Worm (Caenorhabditis elegans) whole organism, L4 larva: ENCODE measurements around the gene perm-2.

Experiments used
- F44E2.7 ChIP-seq: fragments of 200-800 bp; sonication (Bioruptor generic); IDR thresholded peaks from 2 replicates; pipeline ENCODE4 v2.1.2; 2022; ENCODE audit warnings: missing genetic modification characterization, missing compliant biosample characterization
- F49E8.2 ChIP-seq: sonication (generic microtip); optimal IDR thresholded peaks from 2 replicates; lab custom pipeline; 2016; ENCODE audit warnings: missing compliant biosample characterization, mild to moderate bottlenecking, missing genetic modification characterization, borderline replicate concordance
- R02D3.7 ChIP-seq: fragments of 150-350 bp; sonication (generic microtip); optimal IDR thresholded peaks from 3 replicates; lab custom pipeline; 2014; ENCODE audit warnings: missing biosample characterization, missing genetic modification characterization
- Y75B8A.6 ChIP-seq: fragments of 200-800 bp; sonication (Bioruptor generic); IDR thresholded peaks from 2 replicates; pipeline ENCODE4 v1.3.6; 2022; ENCODE audit warnings: missing genetic modification reagents, missing genetic modification characterization, missing compliant biosample characterization
- aha-1 ChIP-seq: fragments of 150-350 bp; peaks from one replicate; lab custom pipeline; 2014; ENCODE audit warnings: missing biosample characterization, missing genetic modification characterization
- attf-4 ChIP-seq: sonication (generic microtip); optimal IDR thresholded peaks from 3 replicates; lab custom pipeline; 2017; ENCODE audit warnings: missing biosample characterization, missing genetic modification characterization
- ceh-32 ChIP-seq: sonication (generic microtip); optimal IDR thresholded peaks from 2 replicates; lab custom pipeline; 2016; ENCODE audit warnings: mild to moderate bottlenecking, missing genetic modification characterization, missing compliant biosample characterization; ENCODE audit not compliant: poor library complexity
- ceh-62 ChIP-seq: sonication (generic microtip); optimal IDR thresholded peaks from 2 replicates; lab custom pipeline; 2017; ENCODE audit warnings: missing biosample characterization, missing genetic modification characterization
- daf-16 ChIP-seq, 3 experiments: sonication (generic microtip); optimal IDR thresholded peaks; 2 replicates each; lab custom pipeline; 2016 to 2017; ENCODE audit warnings: missing genetic modification characterization in 3 of 3, missing genetic modification reagents in 3 of 3, mild to moderate bottlenecking in 2 of 3, missing compliant biosample characterization in 2 of 3, missing biosample characterization in 1 of 3, moderate library complexity in 1 of 3
- dmd-6 ChIP-seq: fragments of 200-800 bp; sonication (Bioruptor generic); IDR thresholded peaks from 2 replicates; pipeline ENCODE4 v1.3.6; 2022; ENCODE audit warnings: missing genetic modification reagents, missing genetic modification characterization, missing compliant biosample characterization
- dmd-8 ChIP-seq: fragments of 200-800 bp; sonication (Bioruptor generic); IDR thresholded peaks from 2 replicates; pipeline ENCODE4 v1.3.6; 2022; ENCODE audit warnings: missing genetic modification characterization, missing compliant biosample characterization
- dpl-1 ChIP-seq: fragments of 150-350 bp; optimal IDR thresholded peaks from 2 replicates; lab custom pipeline; 2014; ENCODE audit warnings: missing biosample characterization, missing genetic modification reagents, missing genetic modification characterization
- duxl-1 ChIP-seq: sonication (generic microtip); optimal IDR thresholded peaks from 2 replicates; lab custom pipeline; 2016; ENCODE audit warnings: mild to moderate bottlenecking, missing genetic modification characterization, moderate library complexity, missing compliant biosample characterization; ENCODE audit not compliant: poor library complexity
- dve-1 ChIP-seq: sonication (generic microtip); optimal IDR thresholded peaks from 2 replicates; lab custom pipeline; 2017; ENCODE audit warnings: antibody characterized with exemption, mild to moderate bottlenecking, missing genetic modification characterization, missing compliant biosample characterization; ENCODE audit not compliant: insufficient read depth
- egl-27 ChIP-seq: sonication (generic microtip); optimal IDR thresholded peaks from 3 replicates; lab custom pipeline; 2017; ENCODE audit warnings: missing biosample characterization, missing genetic modification reagents, missing genetic modification characterization
- egl-43 ChIP-seq: fragments of 200-800 bp; sonication (Bioruptor generic); IDR thresholded peaks from 2 replicates; pipeline ENCODE4 v1.3.6; 2022; ENCODE audit warnings: missing genetic modification reagents, missing genetic modification characterization, missing compliant biosample characterization
- fkh-10 ChIP-seq: fragments of 150-350 bp; optimal IDR thresholded peaks from 2 replicates; lab custom pipeline; 2014; ENCODE audit warnings: missing biosample characterization, missing genetic modification reagents, missing genetic modification characterization
- hlh-11 ChIP-seq: fragments of 200-800 bp; sonication (Bioruptor generic); optimal IDR thresholded peaks from 2 replicates; lab custom pipeline; 2018; ENCODE audit warnings: mild to moderate bottlenecking, missing genetic modification characterization, missing compliant biosample characterization
- lim-7 ChIP-seq: fragments of 200-800 bp; sonication (Bioruptor generic); IDR thresholded peaks from 2 replicates; pipeline ENCODE4 v1.3.6; 2022; ENCODE audit warnings: missing genetic modification characterization, missing compliant biosample characterization
- mdl-1 ChIP-seq, 2 experiments: fragments of 150-350 bp in 1 of 2; sonication (generic microtip) in 1 of 2; optimal IDR thresholded peaks; 2 replicates each; lab custom pipeline; 2014 to 2017; ENCODE audit warnings: missing biosample characterization in 2 of 2, missing genetic modification characterization in 2 of 2
- mes-2 ChIP-seq: sonication (generic microtip); optimal IDR thresholded peaks from 2 replicates; lab custom pipeline; 2016; ENCODE audit warnings: missing genotype, mild to moderate bottlenecking, missing genetic modification characterization, missing compliant biosample characterization; ENCODE audit not compliant: poor library complexity, severe bottlenecking
- nhr-10 ChIP-seq: fragments of 150-350 bp; optimal IDR thresholded peaks from 2 replicates; lab custom pipeline; 2014; ENCODE audit warnings: missing biosample characterization, missing genetic modification characterization
- nhr-237 ChIP-seq: sonication (generic microtip); optimal IDR thresholded peaks from 2 replicates; lab custom pipeline; 2017; ENCODE audit warnings: missing biosample characterization, missing genetic modification characterization
- nhr-28 ChIP-seq: fragments of 150-350 bp; optimal IDR thresholded peaks from 2 replicates; lab custom pipeline; 2014; ENCODE audit warnings: missing biosample characterization, missing genetic modification characterization
- nhr-41 ChIP-seq: fragments of 200-800 bp; sonication (Bioruptor generic); IDR thresholded peaks from 2 replicates; pipeline ENCODE4 v1.3.6; 2022; ENCODE audit warnings: missing genetic modification reagents, missing genetic modification characterization, missing compliant biosample characterization
- nhr-77 ChIP-seq: fragments of 150-350 bp; optimal IDR thresholded peaks from 2 replicates; lab custom pipeline; 2014; ENCODE audit warnings: missing biosample characterization, missing genetic modification characterization
- pha-4 ChIP-seq, 2 experiments: fragments of 150-350 bp in 1 of 2; fragments of 200-800 bp in 1 of 2; sonication (Bioruptor generic) in 1 of 2; IDR thresholded peaks in 1 of 2; optimal IDR thresholded peaks in 1 of 2; 2 replicates each; pipeline versions ENCODE4 v1.3.6 to Lab custom; 2014 to 2022; ENCODE audit warnings: missing genetic modification characterization in 2 of 2, missing genetic modification reagents in 2 of 2, missing biosample characterization in 1 of 2, missing compliant biosample characterization in 1 of 2
- php-3 ChIP-seq: fragments of 200-800 bp; sonication (Bioruptor generic); IDR thresholded peaks from 2 replicates; pipeline ENCODE4 v1.3.6; 2022; ENCODE audit warnings: missing genetic modification reagents, missing genetic modification characterization, missing compliant biosample characterization
- pqm-1 ChIP-seq: sonication (generic microtip); optimal IDR thresholded peaks from 2 replicates; lab custom pipeline; 2017; ENCODE audit warnings: missing biosample characterization, missing genetic modification characterization
- rbr-2 ChIP-seq: sonication (generic microtip); optimal IDR thresholded peaks from 2 replicates; lab custom pipeline; 2016; ENCODE audit warnings: missing genotype, missing genetic modification characterization, missing compliant biosample characterization
- set-16 ChIP-seq: fragments of 200-800 bp; sonication (Bioruptor generic); IDR thresholded peaks from 2 replicates; pipeline ENCODE4 v1.3.6; 2022; ENCODE audit warnings: missing genetic modification reagents, missing genetic modification characterization, missing compliant biosample characterization
- unc-39 ChIP-seq: sonication (generic microtip); optimal IDR thresholded peaks from 2 replicates; lab custom pipeline; 2017; ENCODE audit warnings: missing biosample characterization, missing genetic modification characterization
- unc-62 ChIP-seq, 3 experiments: fragments of 150-350 bp in 1 of 3; sonication (generic microtip); optimal IDR thresholded peaks in 2 of 3; peaks in 1 of 3; 1 replicate in 1 of 3; 2 replicates in 2 of 3; lab custom pipeline; 2014 to 2017; ENCODE audit warnings: missing biosample characterization in 3 of 3, missing genetic modification characterization in 3 of 3, missing genetic modification reagents in 3 of 3, missing genotype in 1 of 3
- zfp-3 ChIP-seq: fragments of 200-800 bp; sonication (Bioruptor generic); conservative IDR thresholded peaks from 2 replicates; pipeline ENCODE4 v1.3.6; 2022; ENCODE audit warnings: missing genetic modification reagents, missing genetic modification characterization, missing compliant biosample characterization
- ztf-7 ChIP-seq: fragments of 150-350 bp; optimal IDR thresholded peaks from 2 replicates; lab custom pipeline; 2014; ENCODE audit warnings: missing biosample characterization, missing genetic modification characterization

perm-2 gene

DNA sequence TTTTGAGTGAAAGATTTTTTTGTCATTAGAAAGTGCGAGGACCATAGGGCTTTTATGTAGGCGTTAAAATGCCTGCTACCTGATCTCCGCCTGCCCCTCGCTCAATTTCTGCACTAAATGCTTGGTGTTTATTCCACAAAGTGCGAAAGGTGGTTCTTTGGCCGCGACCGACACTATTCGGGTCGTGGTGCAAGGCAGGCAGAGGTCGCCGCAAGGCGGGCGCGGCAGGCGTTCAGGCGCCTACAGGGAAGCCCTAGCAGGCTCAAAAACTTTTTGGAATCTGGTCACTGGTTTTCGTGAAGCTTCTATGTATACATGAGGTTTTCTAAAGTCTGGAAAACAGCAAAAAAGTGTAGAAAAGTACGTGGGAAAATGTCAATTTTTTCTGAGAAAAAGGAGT is 5.7 kb upstream of the perm-2 start (continued):
- no peak for TF ChIP-seq unc-39
- peak; percentile 61 for TF ChIP-seq set-16
- TF ChIP-seq egl-43 (GFP tag; lab: Robert Waterston, UW): 0 out of 2 replicates have a peak, but pooled peaks have one; percentile 22
- no peak for TF ChIP-seq nhr-77 (tag; lab: Kevin White, UChicago)
- no peak for TF ChIP-seq dpl-1 (GFP tag; lab: Kevin White, UChicago)
- no peak for TF ChIP-seq rbr-2 (tag; lab: Kevin White, UChicago)
- no peak for TF ChIP-seq F49E8.2 (tag; lab: Kevin White, UChicago)
- no peak for TF ChIP-seq fkh-10 (GFP tag; lab: Kevin White, UChicago)

DNA sequence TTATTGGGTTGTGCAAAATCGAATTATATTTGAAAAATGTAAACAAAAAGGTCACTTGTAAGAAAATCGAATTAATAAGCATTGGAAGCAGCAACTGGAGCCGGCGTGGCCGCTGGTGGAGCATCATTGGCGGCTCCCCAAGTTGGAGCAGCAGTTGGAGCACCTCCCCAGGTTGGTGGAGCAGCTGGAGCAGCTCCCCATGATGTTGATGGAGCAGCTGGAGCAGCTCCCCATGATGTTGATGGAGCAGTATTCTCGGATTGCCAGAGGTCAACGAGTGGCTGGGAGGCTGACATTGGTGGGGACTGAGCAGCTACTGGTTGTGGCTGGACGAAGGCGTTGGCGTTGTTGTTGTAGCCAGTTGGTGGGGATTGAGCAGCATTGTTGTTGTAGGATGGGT is 5.1 kb upstream of the perm-2 start:
- TF ChIP-seq set-16 (peak; percentile 91), R02D3.7 (no peak), aha-1 (tag; lab: Kevin White, UChicago) (no peak), egl-43 (GFP tag; lab: Robert Waterston, UW) (0 out of 2 replicates have a peak, but pooled peaks have one; percentile 37), duxl-1 (no peak)

DNA sequence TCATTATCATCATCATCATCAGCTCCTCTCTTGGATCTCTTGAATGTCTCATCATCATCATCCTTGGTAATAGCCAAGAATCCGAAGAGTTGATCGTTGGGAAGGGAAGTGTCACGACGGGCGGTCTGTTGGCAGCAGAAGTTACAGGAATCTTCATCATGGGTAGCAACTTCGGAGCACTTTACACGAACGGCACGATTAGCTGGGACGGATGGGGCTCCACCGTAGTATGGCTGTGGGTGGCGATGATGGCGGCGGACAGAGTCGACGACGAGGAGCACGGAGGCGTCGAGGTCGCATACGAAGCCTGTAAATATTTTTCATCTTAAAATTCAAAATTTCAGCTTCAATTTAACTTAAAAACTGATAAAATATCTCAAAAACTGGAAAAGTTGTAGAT is 3.2 kb upstream of the perm-2 start:
- TF ChIP-seq set-16 (peak; percentile 37; the same call in 1 of the 2 replicates), nhr-10 (tag; lab: Kevin White, UChicago) (no peak)

DNA sequence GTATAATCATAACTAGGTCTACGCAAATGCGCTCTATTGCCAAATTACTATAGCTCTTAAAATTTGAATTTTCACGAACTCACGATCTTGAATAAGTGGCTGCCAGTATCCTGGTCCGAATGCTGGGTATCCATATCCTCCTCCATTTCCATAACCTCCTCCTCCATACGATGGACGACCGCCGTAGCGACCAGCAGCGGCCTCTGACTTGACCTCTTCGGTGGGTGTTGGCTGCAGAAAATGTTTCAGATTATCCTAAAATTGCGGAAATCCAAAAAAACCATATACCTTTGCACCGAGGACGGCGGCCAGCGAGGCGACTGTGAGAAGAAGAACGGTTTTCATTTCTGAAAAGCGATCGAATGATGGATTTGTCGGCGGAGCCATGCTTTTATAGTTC is 1.8 kb upstream of the perm-2 start, which contains the start of gene perm-4:
TSS of gene perm-4 (minus strand) at position 367 of the 400 bp plus-strand sequence.
- TF ChIP-seq dmd-8 (GFP tag; lab: Robert Waterston, UW): no peak

DNA sequence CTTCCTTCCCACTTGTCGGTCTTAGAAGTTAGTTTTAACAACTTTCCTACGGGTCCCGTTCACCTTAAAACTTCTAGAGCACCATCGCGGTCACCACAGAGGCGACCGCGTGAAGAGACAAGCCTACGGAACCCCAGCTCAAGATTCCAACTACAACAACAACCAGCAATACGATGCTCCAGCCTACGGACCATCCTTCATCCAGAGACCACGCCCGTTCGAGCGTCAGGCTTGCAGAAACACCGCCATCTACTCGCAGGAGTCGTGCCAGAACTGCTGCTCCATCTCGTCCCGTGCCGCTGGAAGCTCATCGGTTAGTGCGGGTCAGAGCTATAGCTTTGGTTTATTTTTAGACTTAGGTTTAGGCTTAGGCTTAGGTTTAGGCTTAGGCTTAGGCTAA is 1.3 kb downstream of the perm-2 start:
- TF ChIP-seq unc-62 (GFP tag; optimal IDR thresholded peaks at IDR 0.05 in 1 of 2; lab: Kevin White, UChicago) (peak in 1 of 2 experiments; percentile 4), unc-62 (tag; optimal IDR thresholded peaks at IDR 0.05; lab: Kevin White, UChicago) (no peak), F44E2.7 (GFP tag; lab: Robert Waterston, UW) (0 out of 2 replicates have a peak, but pooled peaks have one; percentile 12), set-16 (peak; percentile 56; the same call in 1 of the 2 replicates), lim-7 (0 out of 2 replicates have a peak, but pooled peaks have one; percentile 25), php-3 (GFP tag; lab: Robert Waterston, UW) (0 out of 2 replicates have a peak, but pooled peaks have one; percentile 9), Y75B8A.6 (GFP tag; lab: Robert Waterston, UW) (no peak)

DNA sequence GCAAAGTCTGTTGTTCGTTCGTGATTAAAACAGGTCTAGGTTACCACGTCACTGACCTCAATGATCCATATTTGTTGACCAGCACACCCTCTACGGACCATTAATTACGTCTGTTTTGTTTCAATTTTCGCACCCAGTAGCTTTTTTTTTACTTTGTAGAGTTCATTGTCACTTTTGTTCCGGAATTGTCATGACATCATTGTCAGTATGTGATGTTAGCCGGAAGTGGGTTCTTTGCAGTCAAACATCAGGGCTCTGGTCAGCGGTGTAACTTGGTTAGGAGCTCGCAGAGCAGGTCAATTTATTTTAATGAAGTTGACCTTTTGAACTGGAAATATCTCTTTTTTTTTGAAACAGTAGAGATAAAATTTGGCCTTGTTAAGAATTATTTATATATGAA is 10.1 kb downstream of the perm-2 start, which contains the start of gene C44B12.6:
TSS of gene C44B12.6 (minus strand) at position 101 of the 400 bp plus-strand sequence.
- no peak for TF ChIP-seq pqm-1 (tag; lab: Kevin White, UChicago)
- TF ChIP-seq aha-1 (tag; lab: Kevin White, UChicago): peak; percentile 38
- TF ChIP-seq mes-2 (tag; lab: Kevin White, UChicago): no peak
- no peak for TF ChIP-seq nhr-41 (GFP tag; lab: Robert Waterston, UW)
- TF ChIP-seq pha-4 (GFP tag; IDR thresholded peaks at IDR 0.05; lab: Robert Waterston, UW): no peak
- TF ChIP-seq pha-4 (tag; optimal IDR thresholded peaks at IDR 0.05; lab: Kevin White, UChicago): no peak

DNA sequence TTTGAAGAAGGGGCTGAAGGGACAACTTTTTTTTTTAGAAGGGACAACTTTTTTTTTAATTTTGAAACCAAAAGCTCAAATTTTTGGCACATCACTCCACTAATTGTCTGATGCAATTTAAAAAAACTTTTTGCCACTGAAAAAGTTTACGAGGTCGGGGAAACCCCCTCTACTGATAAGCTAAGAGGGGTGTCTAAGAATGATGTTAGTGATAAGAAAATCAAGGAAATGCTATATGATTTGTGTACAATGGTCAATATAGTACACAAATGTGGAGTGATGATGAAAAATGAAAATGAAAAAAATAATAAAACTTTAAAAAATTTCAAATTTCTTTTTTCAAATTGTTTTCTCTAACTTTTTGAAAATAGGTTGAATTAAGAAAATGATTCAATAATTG is 21.0 kb downstream of the perm-2 start:
- TF ChIP-seq ceh-32 (tag; lab: Kevin White, UChicago): no peak
- TF ChIP-seq dve-1 (tag; lab: Kevin White, UChicago): peak; percentile 45
- no peak for TF ChIP-seq daf-16 (GFP tag; optimal IDR thresholded peaks at IDR 0.05; lab: Kevin White, UChicago)
- TF ChIP-seq daf-16 (tag; optimal IDR thresholded peaks at IDR 0.05; lab: Kevin White, UChicago): peak; percentile 93
- TF ChIP-seq nhr-237: no peak
- peak; percentile 93 for TF ChIP-seq pqm-1 (tag; lab: Kevin White, UChicago)
- TF ChIP-seq ceh-62 (tag; lab: Kevin White, UChicago): no peak
- TF ChIP-seq ztf-7 (tag; lab: Kevin White, UChicago): no peak
- peak; percentile 26 for TF ChIP-seq nhr-77 (tag; lab: Kevin White, UChicago)
- no peak for TF ChIP-seq mes-2 (tag; lab: Kevin White, UChicago)
- no peak for TF ChIP-seq egl-27 (tag; lab: Kevin White, UChicago)
- TF ChIP-seq dmd-8 (GFP tag; lab: Robert Waterston, UW): no peak
- TF ChIP-seq zfp-3 (GFP tag; lab: Robert Waterston, UW): no peak
- TF ChIP-seq hlh-11 (tag; lab: Kevin White, UChicago): peak; percentile 59
- TF ChIP-seq attf-4 (tag; lab: Kevin White, UChicago): no peak
- TF ChIP-seq dmd-6 (GFP tag; lab: Robert Waterston, UW): peak; percentile 86
- TF ChIP-seq mdl-1 (tag; optimal IDR thresholded peaks at IDR 0.05; lab: Kevin White, UChicago): peak in 1 of 2 experiments; percentile 30
- TF ChIP-seq nhr-28 (tag; lab: Kevin White, UChicago): peak; percentile 92
